Worm (Caenorhabditis elegans) whole organism, late embryonic: ENCODE measurements around the gene enol-1.

Source experiments
- ama-1 ChIP-seq: fragments of 150-350 bp; optimal IDR thresholded peaks from 2 replicates; lab custom pipeline; 2014
- ceh-34 ChIP-seq: sonication (generic microtip); optimal IDR thresholded peaks from 2 replicates; lab custom pipeline; 2016; ENCODE audit warnings: mild to moderate bottlenecking, missing genetic modification characterization, missing compliant biosample characterization
- elt-2 ChIP-seq: sonication (generic microtip); optimal IDR thresholded peaks from 2 replicates; lab custom pipeline; 2016; ENCODE audit warnings: missing genetic modification reagents, missing genetic modification characterization, missing compliant biosample characterization
- hlh-6 ChIP-seq: sonication (generic microtip); optimal IDR thresholded peaks from 2 replicates; lab custom pipeline; 2016; ENCODE audit warnings: missing genotype, missing genetic modification characterization, missing compliant biosample characterization
- npax-4 ChIP-seq: sonication (generic microtip); optimal IDR thresholded peaks from 2 replicates; lab custom pipeline; 2016; ENCODE audit warnings: missing genetic modification characterization, missing compliant biosample characterization
- pqm-1 ChIP-seq: sonication (generic microtip); optimal IDR thresholded peaks from 2 replicates; lab custom pipeline; 2016; ENCODE audit warnings: missing genetic modification characterization, missing compliant biosample characterization
- rnt-1 ChIP-seq: sonication (generic microtip); optimal IDR thresholded peaks from 2 replicates; lab custom pipeline; 2016; ENCODE audit warnings: missing genetic modification characterization, missing compliant biosample characterization
- sox-4 ChIP-seq: sonication (generic microtip); optimal IDR thresholded peaks from 2 replicates; lab custom pipeline; 2017; ENCODE audit warnings: mild to moderate bottlenecking, missing genetic modification characterization, inconsistent platforms, missing compliant biosample characterization
- unc-55 ChIP-seq: sonication (generic microtip); optimal IDR thresholded peaks from 2 replicates; lab custom pipeline; 2017; ENCODE audit warnings: missing biosample characterization, missing genetic modification reagents, missing genetic modification characterization
- unc-86 ChIP-seq: sonication (generic microtip); optimal IDR thresholded peaks from 2 replicates; lab custom pipeline; 2016; ENCODE audit warnings: missing genetic modification characterization, missing compliant biosample characterization

ce11 chrII:8889589-8889988, 41.2 kb upstream of the enol-1 start:
- TF ChIP-seq npax-4 (tag; lab: Kevin White, UChicago): no peak
- TF ChIP-seq rnt-1 (tag; lab: Kevin White, UChicago): no peak
- TF ChIP-seq unc-55 (GFP tag; lab: Kevin White, UChicago): no peak
- no peak for TF ChIP-seq ama-1
- TF ChIP-seq pqm-1 (tag; lab: Kevin White, UChicago): no peak
- no peak for TF ChIP-seq unc-86 (tag; lab: Kevin White, UChicago)
- TF ChIP-seq sox-4 (tag; lab: Kevin White, UChicago): no peak
- TF ChIP-seq hlh-6 (tag; lab: Kevin White, UChicago): no peak
- TF ChIP-seq elt-2 (tag; lab: Kevin White, UChicago): peak; percentile 80
- no peak for TF ChIP-seq ceh-34 (tag; lab: Kevin White, UChicago)
